ENCODE assay signal across 5 worm cellular contexts in the genomic region with DNA sequence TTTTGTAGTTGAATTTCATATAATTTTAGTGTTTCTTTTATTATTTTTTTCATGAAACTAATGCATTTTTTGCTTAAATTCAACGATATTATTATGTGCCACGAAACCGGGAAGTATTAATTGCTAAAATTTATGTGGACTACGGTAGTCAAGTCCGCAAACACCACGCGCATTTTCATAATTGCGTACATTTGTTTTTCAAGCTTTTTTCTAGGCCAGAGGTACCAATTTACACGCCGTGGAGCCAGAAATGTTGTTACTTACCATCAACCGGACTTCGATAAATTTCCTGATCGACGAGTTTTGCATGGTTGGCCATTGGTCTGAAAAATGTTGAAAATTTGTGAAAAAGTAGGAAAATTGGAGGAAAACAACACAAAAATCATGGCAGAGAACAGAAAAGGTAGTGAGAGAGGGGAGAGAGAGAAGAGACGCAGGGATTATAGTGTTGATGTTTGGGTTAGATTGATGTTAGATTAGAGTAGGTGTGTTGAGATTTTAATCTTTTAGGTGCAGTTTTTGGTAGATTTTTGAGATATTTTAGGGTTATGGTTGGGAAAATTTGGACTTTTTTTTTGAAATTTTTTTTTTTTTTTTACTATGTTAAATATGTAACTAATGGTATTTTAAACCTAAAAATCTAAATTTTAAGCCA.
TF ChIP-seq lines count a peak whose summit lies in the region.

A gene (minus strand): TSS at position 323 of the 655 bp plus-strand sequence.

TF ChIP-seq in whole organism, L1 larva, 84 proteins besides CTCF, POLR2A, EP300 and RAD21:
- TF ChIP-seq snu-23 (GFP tag; optimal IDR thresholded peaks at IDR 0.05; lab: Kevin White, UChicago) = peak; percentile 23
- no peak for TF ChIP-seq efl-1 (optimal IDR thresholded peaks at IDR 0.05; lab: Kevin White, UChicago)
- peak in 1 of 2 experiments; percentile 84 for TF ChIP-seq efl-1 (GFP tag; optimal IDR thresholded peaks at IDR 0.05 in 1 of 2; lab: Kevin White, UChicago)
- no peak for TF ChIP-seq rnt-1 (tag; optimal IDR thresholded peaks at IDR 0.05; lab: Kevin White, UChicago)
- peak; percentile 8 to 85 for TF ChIP-seq lsy-2 (tag; optimal IDR thresholded peaks at IDR 0.05; lab: Kevin White, UChicago)
- TF ChIP-seq lin-14 (GFP tag; optimal IDR thresholded peaks at IDR 0.05; lab: Kevin White, UChicago) = peak; percentile 32
- no peak for TF ChIP-seq zag-1 (tag; optimal IDR thresholded peaks at IDR 0.05; lab: Kevin White, UChicago)
- TF ChIP-seq nhr-85 (tag; lab: Kevin White, UChicago) = peak; percentile 83
- no peak for TF ChIP-seq ceh-90 (tag; optimal IDR thresholded peaks at IDR 0.05; lab: Kevin White, UChicago)
- TF ChIP-seq nhr-71 (tag; optimal IDR thresholded peaks at IDR 0.05; lab: Kevin White, UChicago) = peak; percentile 21
- no peak for TF ChIP-seq C34B4.2 (tag; optimal IDR thresholded peaks at IDR 0.05; lab: Kevin White, UChicago)

TF ChIP-seq in whole organism, L2 larva, 48 proteins besides CTCF, POLR2A, EP300 and RAD21:
- TF ChIP-seq unc-55 (GFP tag; optimal IDR thresholded peaks at IDR 0.05; lab: Kevin White, UChicago) (peak; percentile 6), nhr-25 (tag; optimal IDR thresholded peaks at IDR 0.05; lab: Kevin White, UChicago) (peak; percentile 52), C34F6.9 (tag; optimal IDR thresholded peaks at IDR 0.05; lab: Kevin White, UChicago) (no peak), lsy-2 (tag; optimal IDR thresholded peaks at IDR 0.05; lab: Kevin White, UChicago) (peak in 1 of 2 experiments; percentile 29), elt-1 (tag; optimal IDR thresholded peaks at IDR 0.05; lab: Kevin White, UChicago) (peak; percentile 42), gmeb-1 (tag; optimal IDR thresholded peaks at IDR 0.05; lab: Kevin White, UChicago) (no peak)

TF ChIP-seq in whole organism, L3 larva, 47 proteins besides CTCF, POLR2A, EP300 and RAD21:
- TF ChIP-seq nhr-23 (tag; optimal IDR thresholded peaks at IDR 0.05; lab: Kevin White, UChicago) (peak; percentile 33), nhr-12 (tag; optimal IDR thresholded peaks at IDR 0.05; lab: Kevin White, UChicago) (no peak), zag-1 (tag; optimal IDR thresholded peaks at IDR 0.05; lab: Kevin White, UChicago) (no peak), fkh-2 (tag; optimal IDR thresholded peaks at IDR 0.05; lab: Kevin White, UChicago) (no peak), elt-1 (tag; optimal IDR thresholded peaks at IDR 0.05; lab: Kevin White, UChicago) (peak; percentile 97), unc-62 (GFP tag; optimal IDR thresholded peaks at IDR 0.05; lab: Kevin White, UChicago) (no peak), nhr-25 (tag; optimal IDR thresholded peaks at IDR 0.05; lab: Kevin White, UChicago) (peak; percentile 8), ama-1 (optimal IDR thresholded peaks at IDR 0.05; lab: Kevin White, UChicago) (no peak)

TF ChIP-seq in whole organism, mixed stage, embryonic, 35 proteins besides CTCF, POLR2A, EP300 and RAD21:
- peak; percentile 19 for TF ChIP-seq lsy-2 (tag; optimal IDR thresholded peaks at IDR 0.05; lab: Kevin White, UChicago)
- no peak for TF ChIP-seq pha-4 (tag; optimal IDR thresholded peaks at IDR 0.05; lab: Kevin White, UChicago)
- TF ChIP-seq unc-39 (tag; optimal IDR thresholded peaks at IDR 0.05; lab: Kevin White, UChicago) = no peak
- TF ChIP-seq sem-2 (GFP tag; optimal IDR thresholded peaks at IDR 0.05; lab: Kevin White, UChicago) = no peak
- no peak for TF ChIP-seq blmp-1 (tag; optimal IDR thresholded peaks at IDR 0.05; lab: Kevin White, UChicago)
- no peak for TF ChIP-seq nhr-28 (tag; optimal IDR thresholded peaks at IDR 0.05; lab: Kevin White, UChicago)
- TF ChIP-seq lin-32 (GFP tag; optimal IDR thresholded peaks at IDR 0.05; lab: Kevin White, UChicago) = no peak
- peak; percentile 85 for TF ChIP-seq elt-1 (tag; optimal IDR thresholded peaks at IDR 0.05; lab: Kevin White, UChicago; ENCODE audit: borderline replicate concordance, insufficient read depth)
- TF ChIP-seq elt-3 (tag; optimal IDR thresholded peaks at IDR 0.05; lab: Kevin White, UChicago) = no peak

TF ChIP-seq in whole organism, young adult, 124 proteins besides CTCF, POLR2A, EP300 and RAD21:
- peak; percentile 6; the same call in 1 of the 2 replicates for TF ChIP-seq hmg-1.2 (GFP tag; IDR thresholded peaks at IDR 0.05; lab: Robert Waterston, UW)
- TF ChIP-seq sdz-38 (tag; optimal IDR thresholded peaks at IDR 0.05; lab: Kevin White, UChicago) = no peak
